Worm (Caenorhabditis elegans): ENCODE results near the gene eri-3.

DNA sequence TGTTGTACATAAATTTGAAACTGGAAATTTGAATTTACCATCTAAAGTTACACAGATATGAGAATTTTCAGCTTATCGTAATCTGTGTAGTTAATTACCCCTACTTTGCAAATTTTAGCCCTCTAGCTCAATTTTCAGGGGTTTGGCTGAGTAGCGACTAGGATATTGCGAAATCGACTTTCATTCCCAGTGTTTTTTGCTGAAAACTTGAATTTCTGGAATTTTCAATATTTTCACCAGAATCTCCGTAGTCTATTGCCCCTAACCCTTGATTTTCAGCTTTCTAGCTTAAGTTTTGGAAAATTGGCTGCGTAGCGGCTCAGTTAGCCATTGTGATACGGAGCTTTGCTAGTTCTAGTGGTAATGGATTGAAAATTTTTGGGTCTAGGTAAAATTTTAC is 33.8 kb downstream of the eri-3 start:
- no peak for TF ChIP-seq F13C5.2 (tag; optimal IDR thresholded peaks at IDR 0.05)
- TF ChIP-seq ceh-36 (tag; optimal IDR thresholded peaks at IDR 0.05): no peak
- no peak for TF ChIP-seq ama-1 (optimal IDR thresholded peaks at IDR 0.05)
- TF ChIP-seq tbx-37 (GFP tag; conservative IDR thresholded peaks at IDR 0.05): no peak
- no peak for TF ChIP-seq sea-1 (GFP tag; conservative IDR thresholded peaks at IDR 0.05)
- TF ChIP-seq tra-4 (tag; optimal IDR thresholded peaks at IDR 0.05): no peak
- no peak for TF ChIP-seq ceh-13 (GFP tag; optimal IDR thresholded peaks at IDR 0.05)
- TF ChIP-seq B0310.2 (tag; optimal IDR thresholded peaks at IDR 0.05): no peak
- no peak for TF ChIP-seq flt-1 (GFP tag; IDR thresholded peaks at IDR 0.05)
- no peak for TF ChIP-seq ets-7 (tag; optimal IDR thresholded peaks at IDR 0.05)
- TF ChIP-seq aly-1 (tag; optimal IDR thresholded peaks at IDR 0.05): no peak
- TF ChIP-seq pes-1 (GFP tag; IDR thresholded peaks at IDR 0.05): no peak

All from whole organism, early embryonic.